Worm (Caenorhabditis elegans) whole organism, L3 larva: ENCODE measurements around the gene irg-6.

Source experiments
- egl-27 ChIP-seq: sonication (generic microtip); optimal IDR thresholded peaks from 4 replicates; lab custom pipeline; 2017; ENCODE audit warnings: missing biosample characterization, missing genetic modification reagents, missing genetic modification characterization
- nhr-11 ChIP-seq: fragments of 150-350 bp; optimal IDR thresholded peaks from 2 replicates; lab custom pipeline; 2014; ENCODE audit warnings: missing biosample characterization, missing genetic modification characterization
- nhr-12 ChIP-seq: fragments of 150-350 bp; optimal IDR thresholded peaks from 2 replicates; lab custom pipeline; 2014; ENCODE audit warnings: missing biosample characterization, missing genetic modification characterization

- TF ChIP-seq nhr-12, result no peak
- no peak for TF ChIP-seq egl-27
- no peak for TF ChIP-seq nhr-11 (tag; lab: Kevin White, UChicago)
These were observed 28.8 kb downstream of the irg-6 start for ce11 chrIV:12886012-12886411.
